Worm (Caenorhabditis elegans) whole organism, L4/young adult: ENCODE data around the gene Y76A2B.4.
"Not testable (repeated sequence)": the region's sequence is repeated elsewhere in the genome, so short reads cannot be mapped to it uniquely, and the experiment has no call there.

Experiments
- W03F9.2 ChIP-seq: fragments of 150-350 bp; optimal IDR thresholded peaks from 2 replicates; lab custom pipeline; 2014; ENCODE audit warnings: missing biosample characterization, missing genetic modification characterization
- dao-5 ChIP-seq: sonication (generic microtip); optimal IDR thresholded peaks from 2 replicates; lab custom pipeline; 2016; ENCODE audit warnings: missing genotype, missing genetic modification characterization, moderate library complexity, missing compliant biosample characterization
- him-1 ChIP-seq: sonication (generic microtip); optimal IDR thresholded peaks from 2 replicates; lab custom pipeline; 2016; ENCODE audit warnings: missing genotype, missing genetic modification reagents, missing genetic modification characterization, missing compliant biosample characterization

Y76A2B.4 gene

ce11 chrIII:13525118-13525839 is 21.3 kb downstream of the Y76A2B.4 start:
- TF ChIP-seq him-1 (tag; lab: Kevin White, UChicago) (no peak), dao-5 (tag; lab: Kevin White, UChicago) (no peak), W03F9.2 (tag; lab: Kevin White, UChicago) (no peak)

- TF ChIP-seq W03F9.2 (tag; lab: Kevin White, UChicago) (no peak), dao-5 (tag; lab: Kevin White, UChicago) (no peak), him-1 (tag; lab: Kevin White, UChicago) (no peak)
Measured at ce11 chrIII:13524021-13524420, 22.6 kb downstream of the Y76A2B.4 start, which contains the start of gene pod-1. Gene pod-1, minus strand, starts transcription at chrIII:13524121.

- TF ChIP-seq W03F9.2 (tag; lab: Kevin White, UChicago) (no peak), dao-5 (tag; lab: Kevin White, UChicago) (no peak)
Measured at ce11 chrIII:13518437-13518836, 28.1 kb downstream of the Y76A2B.4 start.

ce11 chrIII:13514470-13514869 is 32.1 kb downstream of the Y76A2B.4 start, which contains the start of gene mlh-1:
Gene mlh-1, minus strand, starts transcription at chrIII:13514570.
- TF ChIP-seq W03F9.2 (tag; lab: Kevin White, UChicago) (no peak), dao-5 (tag; lab: Kevin White, UChicago) (no peak), him-1 (tag; lab: Kevin White, UChicago) (no peak)

- TF ChIP-seq W03F9.2 (tag; lab: Kevin White, UChicago) (no peak), him-1 (tag; lab: Kevin White, UChicago) (no peak), dao-5 (tag; lab: Kevin White, UChicago) (no peak)
Measured at ce11 chrIII:13510753-13511152, 35.8 kb downstream of the Y76A2B.4 start.

- no peak for TF ChIP-seq him-1 (tag; lab: Kevin White, UChicago)
Measured at ce11 chrIII:13505718-13506117, 40.9 kb downstream of the Y76A2B.4 start, which contains the start of gene T28A8.3. Gene T28A8.3, plus strand, starts transcription at chrIII:13506018.

- no peak for TF ChIP-seq W03F9.2 (tag; lab: Kevin White, UChicago)
- no peak for TF ChIP-seq dao-5 (tag; lab: Kevin White, UChicago)
- TF ChIP-seq him-1 (tag; lab: Kevin White, UChicago), result no peak
Measured at ce11 chrIII:13503379-13503778, 43.2 kb downstream of the Y76A2B.4 start, which contains the start of gene T28A8.4. Gene T28A8.4, plus strand, starts transcription at chrIII:13503679.

ce11 chrIII:13502513-13502912 is 44.1 kb downstream of the Y76A2B.4 start, which contains the start of gene T28A8.8:
Gene T28A8.8, plus strand, starts transcription at chrIII:13502813.
- TF ChIP-seq him-1 (tag; lab: Kevin White, UChicago) (no peak), dao-5 (tag; lab: Kevin White, UChicago) (no peak), W03F9.2 (tag; lab: Kevin White, UChicago) (no peak)

ce11 chrIII:13501599-13501998 is 45.0 kb downstream of the Y76A2B.4 start, which contains the start of gene T28A8.5:
Gene T28A8.5, plus strand, starts transcription at chrIII:13501630.
- TF ChIP-seq dao-5 (tag; lab: Kevin White, UChicago) (no peak), W03F9.2 (tag; lab: Kevin White, UChicago) (no peak), him-1 (tag; lab: Kevin White, UChicago) (no peak)

- not testable (repeated sequence) for TF ChIP-seq W03F9.2, him-1, dao-5 (tag; lab: Kevin White, UChicago)
Measured at ce11 chrIII:13498899-13499298, 47.7 kb downstream of the Y76A2B.4 start, which contains the start of gene T28A8.6. Gene T28A8.6, plus strand, starts transcription at chrIII:13499199.

- TF ChIP-seq dao-5 (tag; lab: Kevin White, UChicago), result no peak
- no peak for TF ChIP-seq W03F9.2 (tag; lab: Kevin White, UChicago)
- no peak for TF ChIP-seq him-1 (tag; lab: Kevin White, UChicago)
Measured at ce11 chrIII:13495571-13495970, 51.0 kb downstream of the Y76A2B.4 start, which contains the start of gene T28A8.2. Gene T28A8.2, minus strand, starts transcription at chrIII:13495671.
